Worm (Caenorhabditis elegans): Measurements from ENCODE around the gene B0410.3.

B0410.3 gene

ce11 chrX:2877433-2877832 is 13.9 kb downstream of the B0410.3 start:
- TF ChIP-seq ztf-29 (GFP tag; IDR thresholded peaks at IDR 0.05) (no peak), T22C8.4 (GFP tag; IDR thresholded peaks at IDR 0.05) (no peak)

ce11 chrX:2874598-2874997 is 16.7 kb downstream of the B0410.3 start:
- TF ChIP-seq ztf-29 (GFP tag; IDR thresholded peaks at IDR 0.05): no peak
- TF ChIP-seq ref-1 (GFP tag; conservative IDR thresholded peaks at IDR 0.05): no peak
- TF ChIP-seq flt-1 (GFP tag; IDR thresholded peaks at IDR 0.05): no peak
- TF ChIP-seq med-1 (GFP tag; optimal IDR thresholded peaks at IDR 0.05; ENCODE audit: insufficient read depth): no peak
- no peak for TF ChIP-seq klf-2 (GFP tag; conservative IDR thresholded peaks at IDR 0.05)
- TF ChIP-seq tab-1 (GFP tag; IDR thresholded peaks at IDR 0.05): no peak
- TF ChIP-seq ztf-23 (GFP tag; IDR thresholded peaks at IDR 0.05): no peak
- no peak for TF ChIP-seq T22C8.4 (GFP tag; IDR thresholded peaks at IDR 0.05)
- no peak for TF ChIP-seq cog-1 (tag; optimal IDR thresholded peaks at IDR 0.05)

- TF ChIP-seq klf-2 (GFP tag; conservative IDR thresholded peaks at IDR 0.05) (no peak), tab-1 (GFP tag; IDR thresholded peaks at IDR 0.05) (no peak), cog-1 (tag; optimal IDR thresholded peaks at IDR 0.05) (no peak), T22C8.4 (GFP tag; IDR thresholded peaks at IDR 0.05) (no peak), flt-1 (GFP tag; IDR thresholded peaks at IDR 0.05) (no peak), ztf-29 (GFP tag; IDR thresholded peaks at IDR 0.05) (no peak), ztf-23 (GFP tag; IDR thresholded peaks at IDR 0.05) (no peak), med-1 (GFP tag; optimal IDR thresholded peaks at IDR 0.05; ENCODE audit: insufficient read depth) (no peak), ref-1 (GFP tag; conservative IDR thresholded peaks at IDR 0.05) (no peak)
Measured at ce11 chrX:2873272-2873671, 18.0 kb downstream of the B0410.3 start.

- no peak for TF ChIP-seq tab-1 (GFP tag; IDR thresholded peaks at IDR 0.05)
- TF ChIP-seq ztf-29 (GFP tag; IDR thresholded peaks at IDR 0.05): 0 out of 2 replicates have a peak, but pooled peaks have one; percentile 12
Measured at ce11 chrX:2871037-2871436, 20.3 kb downstream of the B0410.3 start, which contains the start of gene F53B3.3. F53B3.3 (minus strand) TSS chrX:2871137.

- TF ChIP-seq ztf-23 (GFP tag; IDR thresholded peaks at IDR 0.05) (no peak), ref-1 (GFP tag; conservative IDR thresholded peaks at IDR 0.05) (no peak), cog-1 (tag; optimal IDR thresholded peaks at IDR 0.05) (no peak), ztf-29 (GFP tag; IDR thresholded peaks at IDR 0.05) (no peak), T22C8.4 (GFP tag; IDR thresholded peaks at IDR 0.05) (no peak), tab-1 (GFP tag; IDR thresholded peaks at IDR 0.05) (no peak), klf-2 (GFP tag; conservative IDR thresholded peaks at IDR 0.05) (no peak), med-1 (GFP tag; optimal IDR thresholded peaks at IDR 0.05; ENCODE audit: insufficient read depth) (no peak), flt-1 (GFP tag; IDR thresholded peaks at IDR 0.05) (no peak)
Measured at ce11 chrX:2865591-2866217, 25.6 kb downstream of the B0410.3 start.

- TF ChIP-seq ztf-23 (GFP tag; IDR thresholded peaks at IDR 0.05) (no peak), tab-1 (GFP tag; IDR thresholded peaks at IDR 0.05) (no peak), flt-1 (GFP tag; IDR thresholded peaks at IDR 0.05) (no peak), ref-1 (GFP tag; conservative IDR thresholded peaks at IDR 0.05) (no peak), ztf-29 (GFP tag; IDR thresholded peaks at IDR 0.05) (no peak)
Measured at ce11 chrX:2863946-2864345, 27.3 kb downstream of the B0410.3 start, which contains the start of gene F53B3.6. F53B3.6 (plus strand) TSS chrX:2864229.

ce11 chrX:2862372-2862771 is 28.9 kb downstream of the B0410.3 start, which contains the start of gene comt-1:
comt-1 (minus strand) TSS chrX:2862472.
- no peak for TF ChIP-seq T22C8.4 (GFP tag; IDR thresholded peaks at IDR 0.05)
- TF ChIP-seq ref-1 (GFP tag; conservative IDR thresholded peaks at IDR 0.05): no peak
- TF ChIP-seq klf-2 (GFP tag; conservative IDR thresholded peaks at IDR 0.05): no peak
- TF ChIP-seq ztf-23 (GFP tag; IDR thresholded peaks at IDR 0.05): no peak

ce11 chrX:2858380-2858779 is 32.9 kb downstream of the B0410.3 start:
- no peak for TF ChIP-seq klf-2 (GFP tag; conservative IDR thresholded peaks at IDR 0.05)
- TF ChIP-seq ztf-23 (GFP tag; IDR thresholded peaks at IDR 0.05): no peak
- TF ChIP-seq T22C8.4 (GFP tag; IDR thresholded peaks at IDR 0.05): no peak
- TF ChIP-seq tab-1 (GFP tag; IDR thresholded peaks at IDR 0.05): no peak
- no peak for TF ChIP-seq flt-1 (GFP tag; IDR thresholded peaks at IDR 0.05)
- TF ChIP-seq ztf-29 (GFP tag; IDR thresholded peaks at IDR 0.05): no peak

- TF ChIP-seq T22C8.4 (GFP tag; IDR thresholded peaks at IDR 0.05): no peak
- TF ChIP-seq cog-1 (tag; optimal IDR thresholded peaks at IDR 0.05): no peak
- TF ChIP-seq ref-1 (GFP tag; conservative IDR thresholded peaks at IDR 0.05): no peak
- no peak for TF ChIP-seq ztf-29 (GFP tag; IDR thresholded peaks at IDR 0.05)
- no peak for TF ChIP-seq med-1 (GFP tag; optimal IDR thresholded peaks at IDR 0.05; ENCODE audit: insufficient read depth)
- no peak for TF ChIP-seq flt-1 (GFP tag; IDR thresholded peaks at IDR 0.05)
- no peak for TF ChIP-seq klf-2 (GFP tag; conservative IDR thresholded peaks at IDR 0.05)
- no peak for TF ChIP-seq tab-1 (GFP tag; IDR thresholded peaks at IDR 0.05)
- no peak for TF ChIP-seq ztf-23 (GFP tag; IDR thresholded peaks at IDR 0.05)
Measured at ce11 chrX:2857070-2857825, 34.0 kb downstream of the B0410.3 start, which contains the start of gene tra-4. tra-4 (minus strand) TSS chrX:2857603.

- TF ChIP-seq klf-2 (GFP tag; conservative IDR thresholded peaks at IDR 0.05) (no peak), ref-1 (GFP tag; conservative IDR thresholded peaks at IDR 0.05) (no peak), T22C8.4 (GFP tag; IDR thresholded peaks at IDR 0.05) (no peak), ztf-23 (GFP tag; IDR thresholded peaks at IDR 0.05) (no peak), flt-1 (GFP tag; IDR thresholded peaks at IDR 0.05) (no peak), tab-1 (GFP tag; IDR thresholded peaks at IDR 0.05) (no peak), med-1 (GFP tag; optimal IDR thresholded peaks at IDR 0.05; ENCODE audit: insufficient read depth) (no peak), cog-1 (tag; optimal IDR thresholded peaks at IDR 0.05) (no peak), ztf-29 (GFP tag; IDR thresholded peaks at IDR 0.05) (no peak)
Measured at ce11 chrX:2853963-2854362, 37.3 kb downstream of the B0410.3 start.

Data from whole organism, midembryonic.